Worm (Caenorhabditis elegans) whole organism, L1 larva: ENCODE results near the gene vps-36.

ENCODE experiments used
- fkh-10 ChIP-seq: sonication (generic microtip); optimal IDR thresholded peaks from 2 replicates; lab custom pipeline; 2017; ENCODE audit warnings: missing biosample characterization, missing genetic modification reagents, missing genetic modification characterization
- nhr-12 ChIP-seq: sonication (generic microtip); optimal IDR thresholded peaks from 2 replicates; lab custom pipeline; 2017; ENCODE audit warnings: missing biosample characterization, missing genetic modification characterization
- unc-62 ChIP-seq: fragments of 150-350 bp; optimal IDR thresholded peaks from 2 replicates; lab custom pipeline; 2014; ENCODE audit warnings: missing biosample characterization, missing genetic modification reagents, missing genetic modification characterization

DNA sequence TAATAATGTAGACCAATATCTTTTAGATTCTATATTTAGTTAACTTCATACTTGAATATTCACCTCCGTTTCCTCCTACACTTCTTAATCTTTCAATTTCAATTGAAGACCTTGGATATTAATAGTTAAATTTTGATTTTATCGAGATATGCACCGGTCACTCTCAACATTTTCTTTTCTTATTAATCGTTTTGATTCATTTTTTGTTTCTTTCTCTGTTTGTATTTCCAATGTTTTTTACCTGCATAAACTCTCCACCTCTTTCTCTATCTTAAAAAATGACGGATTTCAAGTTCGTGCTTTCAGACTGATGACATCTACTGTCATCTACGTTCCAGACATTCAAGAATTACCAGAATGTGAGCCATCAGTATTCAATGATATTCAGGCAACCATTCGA, 31.3 kb upstream of the vps-36 start, which contains the start of gene frpr-9:
- TF ChIP-seq nhr-12 (no peak), fkh-10 (GFP tag; lab: Kevin White, UChicago) (no peak), unc-62 (no peak)
